Fruit fly (Drosophila melanogaster): ENCODE results near the gene trh.

trh gene

dm6 chr3L:420656-421055 is 28.2 kb upstream of the trh start:
- peak; percentile 76 for TF ChIP-seq svp (GFP tag)
- TF ChIP-seq acj6 (GFP tag; optimal IDR thresholded peaks at IDR 0.05), result peak; percentile 9
- TF ChIP-seq topi (GFP tag; optimal IDR thresholded peaks at IDR 0.05), result peak; percentile 43
- TF ChIP-seq CG9139 (GFP tag; optimal IDR thresholded peaks at IDR 0.05), result no peak
- TF ChIP-seq Sox102F (GFP tag; optimal IDR thresholded peaks at IDR 0.05), result peak; percentile 25
- TF ChIP-seq Smox (GFP tag; optimal IDR thresholded peaks at IDR 0.05), result peak; percentile 19
- TF ChIP-seq CG10631 (GFP tag; optimal IDR thresholded peaks at IDR 0.05), result no peak
- TF ChIP-seq Hr39 (GFP tag; optimal IDR thresholded peaks at IDR 0.05), result peak; percentile 38
- peak; percentile 9 for TF ChIP-seq lz (GFP tag; optimal IDR thresholded peaks at IDR 0.05)
- TF ChIP-seq Met (GFP tag; optimal IDR thresholded peaks at IDR 0.05), result peak; percentile 27
- TF ChIP-seq CG31627 (GFP tag; optimal IDR thresholded peaks at IDR 0.05), result peak; percentile 10

dm6 chr3L:416329-416728 is 23.9 kb upstream of the trh start:
- no peak for TF ChIP-seq CG1621 (tag; optimal IDR thresholded peaks at IDR 0.05)
- no peak for TF ChIP-seq CG10631 (GFP tag; optimal IDR thresholded peaks at IDR 0.05)
- TF ChIP-seq fd85E (GFP tag; optimal IDR thresholded peaks at IDR 0.05), result no peak
- TF ChIP-seq CG11294 (GFP tag; IDR thresholded peaks at IDR 0.05), result no peak
- TF ChIP-seq svp (GFP tag), result no peak
- TF ChIP-seq CG11762 (GFP tag; optimal IDR thresholded peaks at IDR 0.05; ENCODE audit: insufficient read depth), result no peak
- no peak for TF ChIP-seq CG3032 (tag; optimal IDR thresholded peaks at IDR 0.05)
- no peak for TF ChIP-seq CG16779 (tag; optimal IDR thresholded peaks at IDR 0.05)

- TF ChIP-seq fkh (GFP tag; optimal IDR thresholded peaks at IDR 0.05), result peak; percentile 75
- TF ChIP-seq OdsH (GFP tag; optimal IDR thresholded peaks at IDR 0.05), result no peak
These were observed 17.4 kb upstream of the trh start for dm6 chr3L:409791-410190.

dm6 chr3L:400252-400651 is 7.8 kb upstream of the trh start:
- no peak for TF ChIP-seq Gug (GFP tag; IDR thresholded peaks at IDR 0.05)
- no peak for TF ChIP-seq CG4318 (GFP tag; optimal IDR thresholded peaks at IDR 0.05)
- TF ChIP-seq CG34406 (GFP tag; optimal IDR thresholded peaks at IDR 0.05), result no peak
- TF ChIP-seq CG6808 (GFP tag; optimal IDR thresholded peaks at IDR 0.05), result no peak
- no peak for TF ChIP-seq acj6 (GFP tag; optimal IDR thresholded peaks at IDR 0.05)
- no peak for TF ChIP-seq dsx (GFP tag; optimal IDR thresholded peaks at IDR 0.05; ENCODE audit: poor library complexity, severe bottlenecking)
- TF ChIP-seq Sox102F (GFP tag; optimal IDR thresholded peaks at IDR 0.05), result no peak
- no peak for TF ChIP-seq Met (GFP tag; optimal IDR thresholded peaks at IDR 0.05)

- TF ChIP-seq svp (GFP tag) (no peak), topi (GFP tag; optimal IDR thresholded peaks at IDR 0.05) (no peak), Met (GFP tag; optimal IDR thresholded peaks at IDR 0.05) (no peak), CG1621 (tag; optimal IDR thresholded peaks at IDR 0.05) (no peak), vri (GFP tag; optimal IDR thresholded peaks at IDR 0.05) (no peak), fkh (GFP tag; optimal IDR thresholded peaks at IDR 0.05) (no peak), CG34406 (GFP tag; optimal IDR thresholded peaks at IDR 0.05) (no peak), salr (GFP tag; optimal IDR thresholded peaks at IDR 0.05) (no peak), CG6808 (GFP tag; optimal IDR thresholded peaks at IDR 0.05) (no peak)
These were observed 2.8 kb upstream of the trh start for dm6 chr3L:395192-395591.

- TF ChIP-seq Eip93F (GFP tag; optimal IDR thresholded peaks at IDR 0.05) (no peak), acj6 (GFP tag; optimal IDR thresholded peaks at IDR 0.05) (no peak), CG11762 (GFP tag; optimal IDR thresholded peaks at IDR 0.05; ENCODE audit: insufficient read depth) (no peak), Sox102F (GFP tag; optimal IDR thresholded peaks at IDR 0.05) (no peak), ss (GFP tag; optimal IDR thresholded peaks at IDR 0.05) (peak in 1 of 2 experiments; percentile 8), CG32006 (GFP tag; optimal IDR thresholded peaks at IDR 0.05) (no peak), CG10631 (GFP tag; optimal IDR thresholded peaks at IDR 0.05) (no peak), CG31627 (GFP tag; optimal IDR thresholded peaks at IDR 0.05) (no peak), Eip78C (GFP tag) (peak; percentile 64), Hr39 (GFP tag; optimal IDR thresholded peaks at IDR 0.05) (no peak), CG16779 (tag; optimal IDR thresholded peaks at IDR 0.05) (no peak), eg (GFP tag; IDR thresholded peaks at IDR 0.05) (no peak), CG9139 (GFP tag; optimal IDR thresholded peaks at IDR 0.05) (no peak), net (GFP tag; optimal IDR thresholded peaks at IDR 0.05) (no peak), OdsH (GFP tag; optimal IDR thresholded peaks at IDR 0.05) (no peak), vri (GFP tag; optimal IDR thresholded peaks at IDR 0.05) (no peak), CG3032 (tag; optimal IDR thresholded peaks at IDR 0.05) (peak; percentile 22), achi (GFP tag; optimal IDR thresholded peaks at IDR 0.05) (no peak), esn (GFP tag; optimal IDR thresholded peaks at IDR 0.05) (peak; percentile 2), CG6808 (GFP tag; optimal IDR thresholded peaks at IDR 0.05) (peak; percentile 18), topi (GFP tag; optimal IDR thresholded peaks at IDR 0.05) (peak; percentile 27), Met (GFP tag; optimal IDR thresholded peaks at IDR 0.05) (peak; percentile 2), CG11294 (GFP tag; IDR thresholded peaks at IDR 0.05) (no peak), fkh (GFP tag; optimal IDR thresholded peaks at IDR 0.05) (no peak), svp (GFP tag) (peak; percentile 66), Lpt (GFP tag; optimal IDR thresholded peaks at IDR 0.05) (no peak), salr (GFP tag; optimal IDR thresholded peaks at IDR 0.05) (no peak), CG10669 (GFP tag; optimal IDR thresholded peaks at IDR 0.05) (no peak), CG6276 (GFP tag; optimal IDR thresholded peaks at IDR 0.05) (no peak), dac (GFP tag; optimal IDR thresholded peaks at IDR 0.05) (no peak)
These were observed 2.2 kb downstream of the trh start for dm6 chr3L:390194-390593.

Measured in whole organism, prepupa.